Fruit fly (Drosophila melanogaster) S2 (cell line): ENCODE data around the gene CG10252.

Experiments used
- CG8478 ChIP-seq: fragments of >200 bp; optimal IDR thresholded peaks from 2 replicates; lab custom pipeline; 2018
- CTCF ChIP-seq, 2 experiments: fragments of >200 bp; optimal IDR thresholded peaks; 2 replicates each; lab custom pipeline; 2018

DNA sequence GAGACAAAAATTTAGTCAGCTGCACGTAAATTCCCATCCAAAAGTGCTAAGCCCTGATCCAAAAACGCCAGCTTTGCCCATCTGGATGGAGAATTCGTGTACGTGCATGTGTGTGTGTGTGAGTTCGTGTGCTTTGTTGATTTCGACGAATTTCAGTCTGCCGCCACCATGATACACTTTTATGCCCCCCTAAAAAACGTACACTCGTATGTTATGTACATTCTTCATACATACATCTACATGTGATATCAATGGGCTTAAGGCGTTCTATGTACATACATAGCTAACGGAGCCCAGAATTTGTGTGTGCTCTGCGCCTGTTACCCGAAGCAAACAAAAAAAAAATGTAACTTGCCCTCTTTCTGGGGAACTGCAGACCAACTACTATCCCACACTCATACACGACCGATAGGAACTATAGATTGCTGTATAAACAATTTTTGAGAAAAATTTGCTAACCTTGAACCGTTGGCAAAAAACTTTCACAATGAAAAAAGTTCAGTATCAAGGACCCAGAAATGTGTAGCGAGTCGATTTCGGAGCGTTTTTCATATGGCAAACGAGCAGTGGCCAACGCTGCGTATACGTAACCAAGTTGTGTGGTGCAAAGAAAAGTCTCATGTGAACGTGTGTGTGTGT, 29.8 kb upstream of the CG10252 start:
- no peak for TF ChIP-seq CTCF (optimal IDR thresholded peaks at IDR 0.05; lab: Kevin White, UChicago)
- TF ChIP-seq CG8478 (lab: Kevin White, UChicago): no peak
